Worm (Caenorhabditis elegans): ENCODE measurements around the gene math-48.
"Not testable (repeated sequence)": the region's sequence is repeated elsewhere in the genome, so short reads cannot be mapped to it uniquely, and the experiment has no call there.

The math-48 gene

ce11 chrII:1955568-1955967 is 9.2 kb upstream of the math-48 start, which contains the start of gene math-49:
Gene math-49, minus strand, starts transcription at chrII:1955668.
- not testable (repeated sequence) for TF ChIP-seq lin-39, elt-2, egl-27 (tag; optimal IDR thresholded peaks at IDR 0.05)

- TF ChIP-seq fkh-10 (GFP tag; optimal IDR thresholded peaks at IDR 0.05) = no peak
- TF ChIP-seq tlp-1 (tag; optimal IDR thresholded peaks at IDR 0.05) = peak; percentile 56
- no peak for TF ChIP-seq snu-23 (GFP tag; optimal IDR thresholded peaks at IDR 0.05)
- TF ChIP-seq lin-14 (GFP tag; optimal IDR thresholded peaks at IDR 0.05) = peak; percentile 43
- TF ChIP-seq nhr-77 (tag; optimal IDR thresholded peaks at IDR 0.05) = no peak
- TF ChIP-seq unc-98 (GFP tag; IDR thresholded peaks at IDR 0.05) = no peak
- TF ChIP-seq pqm-1 (tag; optimal IDR thresholded peaks at IDR 0.05) = peak; percentile 56
- peak in 1 of 6 experiments; percentile 42 for TF ChIP-seq elt-3 (tag; optimal IDR thresholded peaks at IDR 0.05)
- peak; percentile 98 for TF ChIP-seq elt-2 (tag; optimal IDR thresholded peaks at IDR 0.05)
- TF ChIP-seq nhr-71 (tag; optimal IDR thresholded peaks at IDR 0.05) = no peak
- no peak for TF ChIP-seq efl-1 (optimal IDR thresholded peaks at IDR 0.05)
- TF ChIP-seq efl-1 (GFP tag; optimal IDR thresholded peaks at IDR 0.05 in 1 of 2) = no peak
- peak; percentile 64 for TF ChIP-seq jun-1 (tag; optimal IDR thresholded peaks at IDR 0.05)
Observed at ce11 chrII:1949119-1949518, 2.8 kb upstream of the math-48 start.

ce11 chrII:1948393-1948792 is 2.1 kb upstream of the math-48 start, which contains the start of gene ZK250.2:
Gene ZK250.2, plus strand, starts transcription at chrII:1948693.
- not testable (repeated sequence) for TF ChIP-seq fkh-8 (tag; optimal IDR thresholded peaks at IDR 0.05); nhr-12 (tag; optimal IDR thresholded peaks at IDR 0.05); fkh-10 (GFP tag; optimal IDR thresholded peaks at IDR 0.05)

- TF ChIP-seq dsc-1 (tag; optimal IDR thresholded peaks at IDR 0.05) = no peak
- no peak for TF ChIP-seq unc-62 (GFP tag; optimal IDR thresholded peaks at IDR 0.05)
- no peak for TF ChIP-seq mep-1 (tag; optimal IDR thresholded peaks at IDR 0.05)
- TF ChIP-seq elt-3 (tag; optimal IDR thresholded peaks at IDR 0.05) = no peak
- TF ChIP-seq tbx-2 (tag; optimal IDR thresholded peaks at IDR 0.05) = no peak
- no peak for TF ChIP-seq lin-35 (GFP tag; optimal IDR thresholded peaks at IDR 0.05)
- TF ChIP-seq mab-9 (GFP tag; IDR thresholded peaks at IDR 0.05) = no peak
Observed at ce11 chrII:1945093-1945492, 1.2 kb downstream of the math-48 start, which contains the start of gene ZK250.14. Gene ZK250.14, minus strand, starts transcription at chrII:1945193.

- TF ChIP-seq irx-1 (tag; optimal IDR thresholded peaks at IDR 0.05) (no peak), sup-37 (GFP tag; optimal IDR thresholded peaks at IDR 0.05) (no peak), xbp-1 (tag; optimal IDR thresholded peaks at IDR 0.05) (no peak), dpl-1 (GFP tag; optimal IDR thresholded peaks at IDR 0.05) (no peak), elt-2 (tag; optimal IDR thresholded peaks at IDR 0.05) (peak; percentile 36)
Observed at ce11 chrII:1939652-1940051, 6.7 kb downstream of the math-48 start, which contains the start of gene ZK250.13. Gene ZK250.13, minus strand, starts transcription at chrII:1939752.

- TF ChIP-seq F16B12.6 (tag; optimal IDR thresholded peaks at IDR 0.05) (no peak), pqm-1 (tag; optimal IDR thresholded peaks at IDR 0.05) (no peak), ceh-63 (GFP tag; optimal IDR thresholded peaks at IDR 0.05) (no peak), efl-1 (optimal IDR thresholded peaks at IDR 0.05) (peak in 1 of 2 experiments; percentile 52), efl-1 (GFP tag; optimal IDR thresholded peaks at IDR 0.05 in 1 of 2) (peak; percentile 60 to 94), irx-1 (tag; optimal IDR thresholded peaks at IDR 0.05) (no peak), ama-1 (optimal IDR thresholded peaks at IDR 0.05) (no peak), dpl-1 (GFP tag; optimal IDR thresholded peaks at IDR 0.05) (peak; percentile 20 to 54 (median 53)), grh-1 (GFP tag; IDR thresholded peaks at IDR 0.05) (no peak), ceh-82 (tag; optimal IDR thresholded peaks at IDR 0.05) (no peak), ceh-8 (GFP tag; optimal IDR thresholded peaks at IDR 0.05) (no peak), lin-35 (GFP tag; optimal IDR thresholded peaks at IDR 0.05) (peak; percentile 5 to 56), skn-1 (tag; optimal IDR thresholded peaks at IDR 0.05) (no peak)
Observed at ce11 chrII:1928578-1928977, 17.7 kb downstream of the math-48 start.

Data from whole organism, L1 larva.